Fruit fly (Drosophila melanogaster) whole organism, wandering third instar larva: ENCODE data around the gene CG8142.

Experiments
- Abd-B ChIP-seq: fragments of >200 bp; optimal IDR thresholded peaks from 2 replicates; lab custom pipeline; 2017; ENCODE audit warnings: missing biosample characterization, missing genetic modification characterization
- CG9705 ChIP-seq: fragments of 200-800 bp; sonication (Bioruptor generic); optimal IDR thresholded peaks from 2 replicates; lab custom pipeline; 2018; ENCODE audit warnings: missing biosample characterization, mild to moderate bottlenecking, missing genetic modification characterization
- Dfd ChIP-seq: fragments of >200 bp; optimal IDR thresholded peaks from 2 replicates; lab custom pipeline; 2017; ENCODE audit warnings: missing biosample characterization, missing genetic modification characterization
- Dif ChIP-seq: fragments of 200-275, 200-300 bp; sonication (Bioruptor generic); optimal IDR thresholded peaks from 2 replicates; lab custom pipeline; 2018; ENCODE audit warnings: missing biosample characterization, missing genetic modification characterization; ENCODE audit not compliant: partially characterized antibody
- GATAd ChIP-seq: sonication (Bioruptor generic); optimal IDR thresholded peaks from 2 replicates; lab custom pipeline; 2016; ENCODE audit warnings: missing biosample characterization, missing genetic modification characterization
- HLH106 ChIP-seq: fragments of 200-800 bp; optimal IDR thresholded peaks from 3 replicates; lab custom pipeline; 2019; ENCODE audit warnings: missing biosample characterization, mild to moderate bottlenecking, missing genetic modification characterization, moderate library complexity
- Hnf4 ChIP-seq: fragments of 200-800 bp; sonication (Bioruptor generic); optimal IDR thresholded peaks from 2 replicates; lab custom pipeline; 2016; ENCODE audit warnings: missing biosample characterization, mild to moderate bottlenecking, missing genetic modification characterization
- Hr83 ChIP-seq: fragments of 200-300 bp; sonication (Bioruptor generic); optimal IDR thresholded peaks from 2 replicates; lab custom pipeline; 2016; ENCODE audit warnings: missing biosample characterization, mild to moderate bottlenecking, missing genetic modification characterization, moderate library complexity; ENCODE audit not compliant: poor library complexity, severe bottlenecking
- Jra ChIP-seq: sonication (Bioruptor generic); optimal IDR thresholded peaks from 2 replicates; lab custom pipeline; 2016; ENCODE audit warnings: missing biosample characterization, missing genetic modification characterization
- Myc ChIP-seq: fragments of >200 bp; optimal IDR thresholded peaks from 2 replicates; lab custom pipeline; 2017
- N ChIP-seq: fragments of >200 bp; optimal IDR thresholded peaks from 2 replicates; lab custom pipeline; 2018; ENCODE audit warnings: missing biosample characterization, missing external identifiers, missing genetic modification characterization
- OdsH ChIP-seq: fragments of 200-800 bp; sonication (Bioruptor generic); optimal IDR thresholded peaks from 2 replicates; lab custom pipeline; 2016; ENCODE audit warnings: missing biosample characterization, mild to moderate bottlenecking, missing genetic modification characterization
- Rel ChIP-seq, 2 experiments: fragments of 200-800 bp; sonication (Bioruptor generic) in 1 of 2; optimal IDR thresholded peaks; 2 replicates in 1 of 2; 3 replicates in 1 of 2; lab custom pipeline; 2016 to 2019; ENCODE audit warnings: mild to moderate bottlenecking in 2 of 2, missing biosample characterization in 2 of 2, missing genetic modification characterization in 2 of 2, moderate library complexity in 1 of 2
- Sp1 ChIP-seq: fragments of 200-800 bp; sonication (Bioruptor generic); optimal IDR thresholded peaks from 3 replicates; lab custom pipeline; 2019; ENCODE audit warnings: missing biosample characterization, mild to moderate bottlenecking, missing genetic modification characterization, moderate library complexity
- Vsx2 ChIP-seq: fragments of 200-300, 225-300 bp; sonication (Bioruptor generic); optimal IDR thresholded peaks from 2 replicates; lab custom pipeline; 2018; ENCODE audit warnings: missing biosample characterization, missing genetic modification characterization; ENCODE audit not compliant: partially characterized antibody
- br ChIP-seq: fragments of 200-800 bp; sonication (Bioruptor generic); optimal IDR thresholded peaks from 2 replicates; lab custom pipeline; 2016; ENCODE audit warnings: missing biosample characterization, missing genetic modification characterization
- brk ChIP-seq: fragments of 200-800 bp; sonication (Bioruptor generic); optimal IDR thresholded peaks from 2 replicates; lab custom pipeline; 2016; ENCODE audit warnings: missing biosample characterization, mild to moderate bottlenecking, missing genetic modification characterization
- dl ChIP-seq, 2 experiments: fragments of 175-275, 200-275 bp in 1 of 2; fragments of 200-275 bp in 1 of 2; sonication (Bioruptor generic); optimal IDR thresholded peaks; lab custom pipeline; 2018; ENCODE audit warnings: mild to moderate bottlenecking in 2 of 2, missing biosample characterization in 2 of 2, missing genetic modification characterization in 2 of 2, moderate library complexity in 2 of 2; ENCODE audit not compliant: partially characterized antibody in 2 of 2, insufficient read depth in 1 of 2
- dmrt93B ChIP-seq: fragments of 200-800 bp; sonication (Bioruptor generic); optimal IDR thresholded peaks from 2 replicates; lab custom pipeline; 2018; ENCODE audit warnings: missing biosample characterization, mild to moderate bottlenecking, missing genetic modification characterization
- dsf ChIP-seq: sonication (Bioruptor generic); optimal IDR thresholded peaks from 2 replicates; lab custom pipeline; 2016; ENCODE audit warnings: missing biosample characterization, missing genetic modification characterization, borderline replicate concordance
- ey ChIP-seq: fragments of 200-800 bp; sonication (Bioruptor generic); optimal IDR thresholded peaks from 2 replicates; lab custom pipeline; 2016; ENCODE audit warnings: missing biosample characterization, missing genetic modification characterization
- foxo ChIP-seq, 2 experiments: fragments of 200-800 bp; sonication (Bioruptor generic); optimal IDR thresholded peaks; 2 replicates in 1 of 2; 3 replicates in 1 of 2; lab custom pipeline; 2016 to 2017; ENCODE audit warnings: missing biosample characterization in 2 of 2, missing genetic modification characterization in 2 of 2
- fru ChIP-seq: fragments of 200-800 bp; sonication (Bioruptor generic); optimal IDR thresholded peaks from 3 replicates; lab custom pipeline; 2016; ENCODE audit warnings: missing biosample characterization, mild to moderate bottlenecking, missing genetic modification characterization
- h ChIP-seq: fragments of 200-800 bp; sonication (Bioruptor generic); optimal IDR thresholded peaks from 3 replicates; lab custom pipeline; 2016; ENCODE audit warnings: missing biosample characterization, mild to moderate bottlenecking, missing genetic modification characterization
- jim ChIP-seq: fragments of 175-275, 200-325 bp; sonication (Bioruptor generic); optimal IDR thresholded peaks from 2 replicates; lab custom pipeline; 2016; ENCODE audit warnings: missing biosample characterization, mild to moderate bottlenecking, missing genetic modification characterization
- lola ChIP-seq: fragments of >200 bp; optimal IDR thresholded peaks from 2 replicates; lab custom pipeline; 2017; ENCODE audit warnings: missing biosample characterization, missing genetic modification characterization
- pan ChIP-seq: fragments of >200 bp; optimal IDR thresholded peaks from 2 replicates; lab custom pipeline; 2017
- psq ChIP-seq: fragments of 200-800 bp; sonication (Bioruptor generic); optimal IDR thresholded peaks from 3 replicates; lab custom pipeline; 2017; ENCODE audit warnings: missing biosample characterization, mild to moderate bottlenecking, missing genetic modification characterization, moderate library complexity
- rgr ChIP-seq: fragments of 200-800 bp; sonication (Bioruptor generic); optimal IDR thresholded peaks from 3 replicates; lab custom pipeline; 2016; ENCODE audit warnings: missing biosample characterization, mild to moderate bottlenecking, missing genetic modification characterization
- sage ChIP-seq: fragments of 200-800 bp; sonication (Bioruptor generic); optimal IDR thresholded peaks from 2 replicates; lab custom pipeline; 2016; ENCODE audit warnings: missing biosample characterization, mild to moderate bottlenecking, missing genetic modification characterization
- sv ChIP-seq: fragments of 200-800 bp; sonication (Bioruptor generic); optimal IDR thresholded peaks from 3 replicates; lab custom pipeline; 2016; ENCODE audit warnings: missing biosample characterization, missing genetic modification characterization
- tai ChIP-seq: sonication (Bioruptor generic); optimal IDR thresholded peaks from 2 replicates; lab custom pipeline; 2016; ENCODE audit warnings: missing biosample characterization, missing genetic modification characterization
- usp ChIP-seq: fragments of >200 bp; optimal IDR thresholded peaks from 2 replicates; lab custom pipeline; 2017; ENCODE audit warnings: missing biosample characterization, missing genetic modification characterization
- woc ChIP-seq: sonication (Bioruptor generic); optimal IDR thresholded peaks from 2 replicates; lab custom pipeline; 2016; ENCODE audit warnings: missing biosample characterization, mild to moderate bottlenecking, missing genetic modification characterization

Gene CG8142

DNA sequence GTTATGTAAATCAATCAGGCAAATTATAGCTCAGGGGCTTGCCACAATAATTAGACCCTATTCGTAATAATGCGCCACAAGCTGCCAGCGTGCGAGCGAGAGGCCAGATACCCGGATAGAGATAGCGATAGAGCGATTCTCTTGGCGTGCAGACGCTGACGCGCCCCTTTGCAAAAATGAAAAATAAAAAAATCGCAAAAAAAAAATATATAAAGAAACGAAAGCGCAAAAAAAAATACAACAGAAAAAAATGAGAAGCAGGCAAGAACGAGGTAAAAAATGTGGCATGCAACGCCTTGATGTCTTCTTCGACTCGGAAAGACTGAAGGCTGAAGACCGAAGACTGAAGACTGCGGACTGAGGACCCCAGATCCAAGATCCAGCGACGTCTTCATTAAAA, 38.2 kb downstream of the CG8142 start:
- no peak for TF ChIP-seq woc (GFP tag; lab: Kevin White, UChicago)
- peak; percentile 25 for TF ChIP-seq Vsx2 (GFP tag; lab: Kevin White, UChicago)

DNA sequence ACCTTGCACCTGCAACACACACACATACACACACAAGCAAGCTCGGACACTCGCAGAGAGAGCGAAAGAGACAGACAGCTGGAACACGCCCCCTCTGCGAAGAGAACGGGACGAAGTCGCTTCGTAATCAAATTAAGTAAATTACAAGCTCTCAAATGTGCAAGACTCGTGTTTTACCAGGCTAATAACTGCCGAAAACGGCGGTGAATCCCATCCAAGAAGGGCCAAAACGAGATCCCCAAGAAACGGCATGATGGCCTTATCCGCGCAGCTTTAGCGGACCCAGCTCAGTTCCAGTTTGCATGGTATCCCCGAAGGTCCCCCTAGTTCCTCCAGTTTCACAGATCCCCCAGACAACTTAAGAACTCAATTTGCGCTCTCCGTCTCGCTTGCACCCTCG, 40.5 kb downstream of the CG8142 start:
- TF ChIP-seq rgr (no peak), woc (GFP tag; lab: Kevin White, UChicago) (no peak), usp (no peak), HLH106 (tag; lab: Kevin White, UChicago) (no peak), dsf (GFP tag; lab: Kevin White, UChicago) (no peak), Vsx2 (GFP tag; lab: Kevin White, UChicago) (peak; percentile 63), Abd-B (GFP tag; lab: Kevin White, UChicago) (no peak), Sp1 (GFP tag; lab: Kevin White, UChicago) (no peak), ey (no peak), sage (GFP tag; lab: Kevin White, UChicago) (no peak), dmrt93B (GFP tag; lab: Kevin White, UChicago) (no peak), fru (GFP tag; lab: Kevin White, UChicago) (no peak), tai (no peak), Dif (GFP tag; lab: Kevin White, UChicago) (no peak), br (GFP tag; lab: Kevin White, UChicago) (no peak), dl (GFP tag; optimal IDR thresholded peaks at IDR 0.05; lab: Kevin White, UChicago; ENCODE audit: insufficient read depth in 1 of 2, partially characterized antibody in 2 of 2) (no peak), Myc (lab: Kevin White, UChicago) (no peak), brk (GFP tag; lab: Kevin White, UChicago) (no peak), psq (GFP tag; lab: Kevin White, UChicago) (peak; percentile 6), pan (lab: Kevin White, UChicago) (no peak), Hnf4 (GFP tag; lab: Kevin White, UChicago) (no peak), Jra (no peak), Hr83 (GFP tag; lab: Kevin White, UChicago) (no peak), Rel (GFP tag; optimal IDR thresholded peaks at IDR 0.05; lab: Kevin White, UChicago) (no peak), Rel (tag; optimal IDR thresholded peaks at IDR 0.05; lab: Kevin White, UChicago) (peak; percentile 79), OdsH (no peak), GATAd (GFP tag; lab: Kevin White, UChicago) (no peak)
- TF ChIP-seq, all 38 proteins: peak for 3

DNA sequence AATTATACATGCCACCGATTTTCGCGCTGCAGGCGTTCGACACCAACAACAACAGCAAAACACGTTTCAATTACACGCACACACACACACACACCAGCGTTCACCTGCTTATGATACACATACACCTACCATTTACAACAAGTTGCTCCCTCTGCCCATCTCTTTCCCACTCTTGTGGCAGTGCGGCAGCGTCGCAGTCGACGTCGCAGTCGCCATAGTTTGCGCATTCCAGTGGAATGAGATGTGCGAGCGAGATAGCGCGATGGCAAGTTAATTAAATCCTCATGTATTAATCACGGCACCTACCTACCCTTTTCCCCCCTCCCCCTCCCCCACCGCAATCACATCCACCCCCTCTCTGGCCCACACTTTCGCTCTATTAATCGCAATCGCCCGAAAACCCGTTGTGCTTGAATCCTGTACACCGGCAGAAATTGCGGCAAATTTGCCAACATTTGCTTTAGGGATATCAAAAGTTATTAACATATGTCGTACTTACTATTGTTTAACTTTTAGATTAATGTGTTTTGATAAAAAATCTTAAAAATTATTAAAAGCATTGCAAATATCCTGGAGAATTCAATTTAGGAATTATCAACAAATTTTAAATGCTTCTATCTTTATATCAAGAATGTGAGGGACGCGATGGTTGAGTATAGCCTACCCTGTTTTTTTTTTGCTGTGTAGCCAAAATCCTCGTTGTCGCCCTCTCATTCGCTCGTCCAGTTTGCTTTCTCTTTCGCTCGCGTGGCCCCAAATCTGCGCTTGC, 42.0 kb downstream of the CG8142 start:
- TF ChIP-seq Vsx2 (GFP tag; lab: Kevin White, UChicago) = peak; percentile 54
- TF ChIP-seq Jra = no peak
- no peak for TF ChIP-seq Dif (GFP tag; lab: Kevin White, UChicago)
- TF ChIP-seq woc (GFP tag; lab: Kevin White, UChicago) = peak; percentile 68
- peak; percentile 70 for TF ChIP-seq HLH106 (tag; lab: Kevin White, UChicago)
- peak; percentile 78 for TF ChIP-seq rgr
- TF ChIP-seq fru (GFP tag; lab: Kevin White, UChicago) = peak; percentile 83
- TF ChIP-seq jim (GFP tag; lab: Kevin White, UChicago) = no peak
- TF ChIP-seq brk (GFP tag; lab: Kevin White, UChicago) = peak; percentile 51
- TF ChIP-seq psq (GFP tag; lab: Kevin White, UChicago) = peak; percentile 74
- peak; percentile 79 for TF ChIP-seq h (GFP tag; lab: Kevin White, UChicago)
- peak; percentile 75 for TF ChIP-seq ey
- no peak for TF ChIP-seq Dfd
- peak; percentile 68 for TF ChIP-seq CG9705
- no peak for TF ChIP-seq N
- peak; percentile 37 for TF ChIP-seq sage (GFP tag; lab: Kevin White, UChicago)
- peak; percentile 95 for TF ChIP-seq OdsH
- TF ChIP-seq dl (GFP tag; optimal IDR thresholded peaks at IDR 0.05; lab: Kevin White, UChicago; ENCODE audit: insufficient read depth in 1 of 2, partially characterized antibody in 2 of 2) = no peak
- TF ChIP-seq Abd-B (GFP tag; lab: Kevin White, UChicago) = no peak
- TF ChIP-seq foxo (GFP tag; optimal IDR thresholded peaks at IDR 0.05; lab: Kevin White, UChicago) = peak in 1 of 2 experiments; percentile 86
- peak; percentile 75 for TF ChIP-seq dmrt93B (GFP tag; lab: Kevin White, UChicago)
- no peak for TF ChIP-seq sv (GFP tag; lab: Kevin White, UChicago)
- TF ChIP-seq lola = no peak
- TF ChIP-seq Sp1 (GFP tag; lab: Kevin White, UChicago) = peak; percentile 85
- TF ChIP-seq tai = peak; percentile 19
- TF ChIP-seq Hnf4 (GFP tag; lab: Kevin White, UChicago) = peak; percentile 59
- TF ChIP-seq br (GFP tag; lab: Kevin White, UChicago) = peak; percentile 79
